Worm (Caenorhabditis elegans) whole organism, L4/young adult: ENCODE data around the gene srx-125.

Experiments
- W03F9.2 ChIP-seq: fragments of 150-350 bp; optimal IDR thresholded peaks from 2 replicates; lab custom pipeline; 2014; ENCODE audit warnings: missing biosample characterization, missing genetic modification characterization
- him-1 ChIP-seq: sonication (generic microtip); optimal IDR thresholded peaks from 2 replicates; lab custom pipeline; 2016; ENCODE audit warnings: missing genotype, missing genetic modification reagents, missing genetic modification characterization, missing compliant biosample characterization

ce11 chrV:13360254-13360653 is 6.9 kb upstream of the srx-125 start, which contains the start of gene F32H5.4:
- TF ChIP-seq W03F9.2 (tag; lab: Kevin White, UChicago) (no peak), him-1 (tag; lab: Kevin White, UChicago) (no peak)
